Worm (Caenorhabditis elegans): ENCODE data around the gene Y46G5A.18.

Gene Y46G5A.18

DNA sequence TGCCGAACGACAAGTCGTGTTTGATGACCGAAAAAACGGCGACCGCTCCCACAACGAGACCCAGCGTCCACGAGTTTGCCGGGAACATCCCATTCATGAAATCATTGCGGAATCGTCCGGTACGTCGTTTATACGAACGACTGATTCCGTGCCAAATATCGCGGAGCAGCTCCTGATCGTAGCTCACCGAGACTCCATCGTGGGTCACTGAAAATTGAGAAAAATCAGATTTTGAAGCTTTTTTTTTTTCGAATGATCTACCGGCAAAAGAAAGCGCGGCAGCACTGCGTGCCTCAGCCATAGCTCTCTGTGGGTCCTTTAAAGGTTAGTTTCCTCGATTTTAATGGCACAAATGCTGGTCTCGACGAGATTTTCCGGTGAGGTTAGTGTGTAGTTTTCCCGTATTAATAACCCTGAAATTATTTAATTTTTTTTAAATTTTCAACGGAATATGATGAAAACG lies 9.0 kb downstream of the Y46G5A.18 start, which contains the start of gene cpt-1:
TSS of gene cpt-1 (minus strand) at position 413 of the 463 bp plus-strand sequence.
- TF ChIP-seq ztf-11 (tag; optimal IDR thresholded peaks at IDR 0.05) (no peak), mep-1 (tag; optimal IDR thresholded peaks at IDR 0.05) (no peak), unc-39 (tag; optimal IDR thresholded peaks at IDR 0.05) (no peak), elt-3 (tag; optimal IDR thresholded peaks at IDR 0.05) (no peak)

DNA sequence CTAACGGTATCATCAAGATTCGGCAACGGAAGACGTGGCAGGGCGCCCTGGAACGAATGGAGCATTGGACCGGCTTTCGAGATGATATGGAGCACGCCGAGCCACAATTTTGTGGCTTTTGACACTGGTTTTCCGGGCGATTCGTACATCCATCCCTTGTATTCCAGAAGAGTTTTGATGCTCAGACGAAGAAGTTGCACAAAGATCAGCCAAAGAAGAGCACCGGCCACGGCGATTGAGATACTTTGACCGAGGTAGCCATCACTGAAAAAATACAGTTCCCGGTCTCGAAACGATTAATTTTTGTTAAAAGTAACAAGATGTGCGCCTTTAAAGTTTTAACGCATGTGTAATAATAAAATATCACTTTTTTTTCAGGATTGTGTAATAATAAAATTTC lies 9.9 kb downstream of the Y46G5A.18 start:
- TF ChIP-seq mls-2 (tag; optimal IDR thresholded peaks at IDR 0.05), result no peak
- TF ChIP-seq drap-1 (GFP tag; optimal IDR thresholded peaks at IDR 0.05), result no peak
- TF ChIP-seq elt-1 (tag; optimal IDR thresholded peaks at IDR 0.05; ENCODE audit: borderline replicate concordance, insufficient read depth), result no peak
- no peak for TF ChIP-seq sem-2 (GFP tag; optimal IDR thresholded peaks at IDR 0.05)
- no peak for TF ChIP-seq ham-2 (GFP tag; optimal IDR thresholded peaks at IDR 0.05)
- no peak for TF ChIP-seq ces-1 (GFP tag; optimal IDR thresholded peaks at IDR 0.05)
- TF ChIP-seq ceh-83 (GFP tag; optimal IDR thresholded peaks at IDR 0.05), result no peak
- TF ChIP-seq cnd-1 (tag; optimal IDR thresholded peaks at IDR 0.05), result no peak
- TF ChIP-seq tbx-8 (GFP tag; optimal IDR thresholded peaks at IDR 0.05), result no peak
- no peak for TF ChIP-seq sptf-1 (tag; optimal IDR thresholded peaks at IDR 0.05)
- TF ChIP-seq bed-3 (GFP tag; optimal IDR thresholded peaks at IDR 0.05), result no peak
- TF ChIP-seq lin-13 (tag; optimal IDR thresholded peaks at IDR 0.05), result no peak
- TF ChIP-seq nhr-12 (tag; optimal IDR thresholded peaks at IDR 0.05), result no peak
- TF ChIP-seq ztf-11 (tag; optimal IDR thresholded peaks at IDR 0.05), result no peak
- no peak for TF ChIP-seq snpc-4 (tag; optimal IDR thresholded peaks at IDR 0.05)
- no peak for TF ChIP-seq ceh-43 (GFP tag; optimal IDR thresholded peaks at IDR 0.05)
- TF ChIP-seq flh-1 (GFP tag; optimal IDR thresholded peaks at IDR 0.05), result no peak
- TF ChIP-seq lin-32 (GFP tag; optimal IDR thresholded peaks at IDR 0.05), result no peak

DNA sequence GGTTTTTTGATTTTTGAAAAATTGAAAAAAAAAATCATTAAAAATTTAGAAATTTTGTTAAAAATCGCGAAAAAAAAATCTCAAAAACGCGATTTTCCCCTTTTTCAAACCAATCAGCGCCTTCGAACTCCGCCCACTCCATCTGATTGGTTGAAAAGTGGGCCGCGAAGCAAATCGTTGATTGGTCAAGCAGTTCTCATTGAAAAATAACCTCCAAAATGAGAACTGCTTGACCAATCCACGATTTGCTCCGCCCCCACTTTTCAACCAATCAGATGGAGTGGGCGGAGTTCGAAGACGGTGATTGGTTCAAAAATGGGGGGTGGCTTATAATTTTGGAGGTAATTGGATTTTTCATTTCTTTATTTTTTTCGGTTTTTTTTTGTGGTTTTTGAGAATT lies 14.7 kb downstream of the Y46G5A.18 start:
- TF ChIP-seq blmp-1 (tag; optimal IDR thresholded peaks at IDR 0.05) (no peak), ceh-39 (tag; optimal IDR thresholded peaks at IDR 0.05) (no peak), unc-39 (tag; optimal IDR thresholded peaks at IDR 0.05) (no peak), M03D4.4 (tag; optimal IDR thresholded peaks at IDR 0.05) (no peak), sptf-1 (tag; optimal IDR thresholded peaks at IDR 0.05) (no peak), unc-120 (tag; optimal IDR thresholded peaks at IDR 0.05; ENCODE audit: poor library complexity, severe bottlenecking) (no peak), flh-1 (GFP tag; optimal IDR thresholded peaks at IDR 0.05) (no peak), ces-1 (GFP tag; optimal IDR thresholded peaks at IDR 0.05) (no peak), snpc-4 (tag; optimal IDR thresholded peaks at IDR 0.05) (no peak), ztf-11 (tag; optimal IDR thresholded peaks at IDR 0.05) (no peak), mls-2 (tag; optimal IDR thresholded peaks at IDR 0.05) (no peak), ham-2 (GFP tag; optimal IDR thresholded peaks at IDR 0.05) (no peak), lin-32 (GFP tag; optimal IDR thresholded peaks at IDR 0.05) (no peak), unc-62 (GFP tag; optimal IDR thresholded peaks at IDR 0.05) (no peak), hlh-1 (tag; optimal IDR thresholded peaks at IDR 0.05) (no peak), elt-3 (tag; optimal IDR thresholded peaks at IDR 0.05) (no peak), elt-1 (tag; optimal IDR thresholded peaks at IDR 0.05; ENCODE audit: borderline replicate concordance, insufficient read depth) (no peak), cnd-1 (tag; optimal IDR thresholded peaks at IDR 0.05) (no peak)

DNA sequence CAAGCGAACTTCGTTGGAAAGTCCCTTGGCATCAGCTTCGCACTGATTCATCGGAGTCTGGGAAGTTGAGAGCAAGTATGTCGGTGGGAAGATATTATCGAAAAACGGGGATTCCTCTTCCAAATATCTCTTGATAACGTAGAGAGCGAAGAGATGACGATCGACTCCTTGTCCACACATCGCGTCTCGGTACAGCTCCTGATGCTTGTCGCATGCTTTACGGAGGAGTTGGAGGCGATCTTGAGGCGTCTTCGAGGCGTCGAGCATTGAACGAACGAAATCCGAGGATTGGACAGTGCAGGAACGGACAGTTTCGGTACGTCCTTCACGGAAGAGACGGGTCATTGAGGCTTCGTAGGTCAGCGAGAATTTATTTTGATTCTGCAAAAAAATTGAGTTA lies 15.6 kb downstream of the Y46G5A.18 start:
- TF ChIP-seq lin-32 (GFP tag; optimal IDR thresholded peaks at IDR 0.05) (no peak), zip-8 (tag; optimal IDR thresholded peaks at IDR 0.05) (no peak), nhr-76 (tag; optimal IDR thresholded peaks at IDR 0.05) (no peak), flh-1 (GFP tag; optimal IDR thresholded peaks at IDR 0.05) (no peak), mls-2 (tag; optimal IDR thresholded peaks at IDR 0.05) (no peak), nhr-237 (tag; optimal IDR thresholded peaks at IDR 0.05) (no peak)

DNA sequence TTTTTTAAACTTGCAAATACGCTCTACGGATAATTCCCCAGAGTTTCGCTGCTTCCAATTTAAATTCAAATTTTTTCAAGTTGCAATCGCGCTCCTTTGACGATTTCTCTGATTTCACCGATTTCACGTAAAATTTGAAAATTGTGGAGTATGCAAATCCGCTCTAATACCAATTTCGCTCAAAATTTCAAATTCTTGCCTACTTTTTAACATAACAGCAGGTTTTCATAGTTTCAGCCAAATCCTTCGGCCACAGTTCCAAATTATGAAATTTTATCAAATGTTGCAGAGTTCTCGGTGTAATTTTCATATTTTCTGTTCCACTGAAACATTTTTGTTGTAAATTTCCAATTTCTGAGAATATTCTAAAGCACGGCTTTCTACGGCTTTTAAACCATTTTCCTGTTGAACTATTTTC lies 17.2 kb downstream of the Y46G5A.18 start, which contains the start of gene alkb-7:
TSS of gene alkb-7 (minus strand) at position 323 of the 418 bp plus-strand sequence.
- TF ChIP-seq unc-120 (tag; optimal IDR thresholded peaks at IDR 0.05; ENCODE audit: poor library complexity, severe bottlenecking) (no peak), ham-2 (GFP tag; optimal IDR thresholded peaks at IDR 0.05) (no peak), ceh-43 (GFP tag; optimal IDR thresholded peaks at IDR 0.05) (peak; percentile 29)
